Worm (Caenorhabditis elegans) whole organism, L4 larva: ENCODE data around the gene cyp-31A3.
A peak's percentile ranks its signal among the peaks of the same experiment; 100 is the strongest.

ENCODE experiments used
- F49E8.2 ChIP-seq: sonication (generic microtip); optimal IDR thresholded peaks from 2 replicates; lab custom pipeline; 2016; ENCODE audit warnings: missing compliant biosample characterization, mild to moderate bottlenecking, missing genetic modification characterization, borderline replicate concordance
- R02D3.7 ChIP-seq: fragments of 150-350 bp; sonication (generic microtip); optimal IDR thresholded peaks from 3 replicates; lab custom pipeline; 2014; ENCODE audit warnings: missing biosample characterization, missing genetic modification characterization
- Y48G9A.11 ChIP-seq: fragments of 200-800 bp; sonication (Bioruptor generic); IDR thresholded peaks from 2 replicates; pipeline ENCODE4 v1.3.6; 2022; ENCODE audit warnings: missing genetic modification reagents, missing genetic modification characterization, missing compliant biosample characterization
- ama-1 ChIP-seq: fragments of 150-350 bp; optimal IDR thresholded peaks from 2 replicates; lab custom pipeline; 2014; ENCODE audit warnings: inconsistent platforms, mixed read lengths
- arid-1 ChIP-seq: fragments of 200-800 bp; sonication (Bioruptor generic); conservative IDR thresholded peaks from 2 replicates; pipeline ENCODE4 v1.3.6; 2022; ENCODE audit warnings: missing genetic modification reagents, missing genetic modification characterization, missing compliant biosample characterization
- ceh-20 ChIP-seq: fragments of 200-800 bp; sonication (Bioruptor generic); IDR thresholded peaks from 2 replicates; pipeline ENCODE4 v1.3.6; 2022; ENCODE audit warnings: missing genetic modification reagents, missing genetic modification characterization, missing compliant biosample characterization
- ceh-28 ChIP-seq: fragments of 150-350 bp; optimal IDR thresholded peaks from 2 replicates; lab custom pipeline; 2014; ENCODE audit warnings: missing biosample characterization, missing genetic modification reagents, missing genetic modification characterization
- ceh-82 ChIP-seq: sonication (generic microtip); optimal IDR thresholded peaks from 2 replicates; lab custom pipeline; 2017; ENCODE audit warnings: missing biosample characterization, missing genetic modification characterization
- cey-2 ChIP-seq: sonication (generic microtip); optimal IDR thresholded peaks from 3 replicates; lab custom pipeline; 2017; ENCODE audit warnings: missing genetic modification characterization, mild to moderate bottlenecking, missing compliant biosample characterization, antibody characterized with exemption, borderline replicate concordance; ENCODE audit not compliant: insufficient read depth
- daf-12 ChIP-seq: fragments of 150-350 bp; optimal IDR thresholded peaks from 2 replicates; lab custom pipeline; 2014; ENCODE audit warnings: missing biosample characterization, missing genetic modification reagents, missing genetic modification characterization
- daf-16 ChIP-seq, 3 experiments: sonication (generic microtip); optimal IDR thresholded peaks; 2 replicates each; lab custom pipeline; 2016 to 2017; ENCODE audit warnings: missing genetic modification characterization in 3 of 3, missing genetic modification reagents in 3 of 3, mild to moderate bottlenecking in 2 of 3, missing compliant biosample characterization in 2 of 3, missing biosample characterization in 1 of 3, moderate library complexity in 1 of 3
- dmd-9 ChIP-seq: fragments of 200-800 bp; sonication (Bioruptor generic); IDR thresholded peaks from 2 replicates; pipeline ENCODE4 v1.3.6; 2022; ENCODE audit warnings: missing genetic modification reagents, missing genetic modification characterization, missing compliant biosample characterization
- dpl-1 ChIP-seq: fragments of 150-350 bp; optimal IDR thresholded peaks from 2 replicates; lab custom pipeline; 2014; ENCODE audit warnings: missing biosample characterization, missing genetic modification reagents, missing genetic modification characterization
- dve-1 ChIP-seq: sonication (generic microtip); optimal IDR thresholded peaks from 2 replicates; lab custom pipeline; 2017; ENCODE audit warnings: antibody characterized with exemption, mild to moderate bottlenecking, missing genetic modification characterization, missing compliant biosample characterization; ENCODE audit not compliant: insufficient read depth
- egl-43 ChIP-seq: fragments of 200-800 bp; sonication (Bioruptor generic); IDR thresholded peaks from 2 replicates; pipeline ENCODE4 v1.3.6; 2022; ENCODE audit warnings: missing genetic modification reagents, missing genetic modification characterization, missing compliant biosample characterization
- fos-1 ChIP-seq: fragments of 150-350 bp; optimal IDR thresholded peaks from 2 replicates; lab custom pipeline; 2014; ENCODE audit warnings: missing biosample characterization, missing genetic modification characterization
- hif-1 ChIP-seq, 2 experiments: sonication (generic microtip); optimal IDR thresholded peaks; 2 replicates each; lab custom pipeline; 2016 to 2017; ENCODE audit warnings: missing compliant biosample characterization in 2 of 2, missing genetic modification characterization in 2 of 2, missing genetic modification reagents in 2 of 2, missing genotype in 2 of 2, mild to moderate bottlenecking in 1 of 2
- hlh-11 ChIP-seq: fragments of 200-800 bp; sonication (Bioruptor generic); optimal IDR thresholded peaks from 2 replicates; lab custom pipeline; 2018; ENCODE audit warnings: mild to moderate bottlenecking, missing genetic modification characterization, missing compliant biosample characterization
- hlh-30 ChIP-seq: sonication (generic microtip); optimal IDR thresholded peaks from 2 replicates; lab custom pipeline; 2017; ENCODE audit warnings: antibody characterized with exemption, mild to moderate bottlenecking, missing genetic modification characterization, missing compliant biosample characterization; ENCODE audit not compliant: insufficient read depth
- lin-38 ChIP-seq: fragments of 200-800 bp; sonication (Bioruptor generic); IDR thresholded peaks from 2 replicates; pipeline ENCODE4 v1.3.6; 2022; ENCODE audit warnings: missing genetic modification reagents, missing genetic modification characterization, missing compliant biosample characterization
- lin-39 ChIP-seq: fragments of 150-350 bp; optimal IDR thresholded peaks from 2 replicates; lab custom pipeline; 2014; ENCODE audit warnings: missing biosample characterization, missing genetic modification reagents, missing genetic modification characterization
- lsy-2 ChIP-seq, 2 experiments: fragments of 150-350 bp in 1 of 2; sonication (generic microtip) in 1 of 2; optimal IDR thresholded peaks; 2 replicates each; lab custom pipeline; 2014 to 2017; ENCODE audit warnings: missing biosample characterization in 2 of 2, missing genetic modification characterization in 2 of 2
- mdl-1 ChIP-seq, 2 experiments: fragments of 150-350 bp in 1 of 2; sonication (generic microtip) in 1 of 2; optimal IDR thresholded peaks; 2 replicates each; lab custom pipeline; 2014 to 2017; ENCODE audit warnings: missing biosample characterization in 2 of 2, missing genetic modification characterization in 2 of 2
- mep-1 ChIP-seq: fragments of 150-350 bp; sonication (generic microtip); optimal IDR thresholded peaks from 3 replicates; lab custom pipeline; 2014; ENCODE audit warnings: missing biosample characterization, missing genetic modification characterization
- mes-2 ChIP-seq: sonication (generic microtip); optimal IDR thresholded peaks from 2 replicates; lab custom pipeline; 2016; ENCODE audit warnings: missing genotype, mild to moderate bottlenecking, missing genetic modification characterization, missing compliant biosample characterization; ENCODE audit not compliant: poor library complexity, severe bottlenecking
- mxl-3 ChIP-seq: fragments of 200-800 bp; sonication (Bioruptor generic); optimal IDR thresholded peaks from 2 replicates; lab custom pipeline; 2018; ENCODE audit warnings: mild to moderate bottlenecking, missing genetic modification characterization, missing compliant biosample characterization
- nhr-11 ChIP-seq: fragments of 150-350 bp; optimal IDR thresholded peaks from 2 replicates; lab custom pipeline; 2014; ENCODE audit warnings: missing biosample characterization, missing genetic modification characterization
- nhr-25 ChIP-seq: sonication (generic microtip); optimal IDR thresholded peaks from 2 replicates; lab custom pipeline; 2017; ENCODE audit warnings: missing genetic modification characterization, mild to moderate bottlenecking, missing compliant biosample characterization, antibody characterized with exemption, moderate library complexity, borderline replicate concordance; ENCODE audit not compliant: insufficient read depth
- nhr-28 ChIP-seq: fragments of 150-350 bp; optimal IDR thresholded peaks from 2 replicates; lab custom pipeline; 2014; ENCODE audit warnings: missing biosample characterization, missing genetic modification characterization
- nhr-41 ChIP-seq: fragments of 200-800 bp; sonication (Bioruptor generic); IDR thresholded peaks from 2 replicates; pipeline ENCODE4 v1.3.6; 2022; ENCODE audit warnings: missing genetic modification reagents, missing genetic modification characterization, missing compliant biosample characterization
- nhr-48 ChIP-seq: sonication (generic microtip); optimal IDR thresholded peaks from 2 replicates; lab custom pipeline; 2016; ENCODE audit warnings: mild to moderate bottlenecking, missing genetic modification characterization, missing compliant biosample characterization
- nhr-76 ChIP-seq: fragments of 150-350 bp; optimal IDR thresholded peaks from 2 replicates; lab custom pipeline; 2014; ENCODE audit warnings: missing biosample characterization, missing genetic modification characterization
- nhr-77 ChIP-seq: fragments of 150-350 bp; optimal IDR thresholded peaks from 2 replicates; lab custom pipeline; 2014; ENCODE audit warnings: missing biosample characterization, missing genetic modification characterization
- pqm-1 ChIP-seq: sonication (generic microtip); optimal IDR thresholded peaks from 2 replicates; lab custom pipeline; 2017; ENCODE audit warnings: missing biosample characterization, missing genetic modification characterization
- rbr-2 ChIP-seq: sonication (generic microtip); optimal IDR thresholded peaks from 2 replicates; lab custom pipeline; 2016; ENCODE audit warnings: missing genotype, missing genetic modification characterization, missing compliant biosample characterization
- sdz-12 ChIP-seq: fragments of 200-800 bp; sonication (Bioruptor generic); optimal IDR thresholded peaks from 2 replicates; lab custom pipeline; 2018; ENCODE audit warnings: mild to moderate bottlenecking, missing genetic modification characterization, missing compliant biosample characterization
- tag-97 ChIP-seq: fragments of 200-800 bp; sonication (Bioruptor generic); IDR thresholded peaks from 2 replicates; pipeline ENCODE4 v1.3.6; 2022; ENCODE audit warnings: missing genetic modification characterization, missing compliant biosample characterization
- tra-1 ChIP-seq: fragments of 200-800 bp; sonication (Bioruptor generic); IDR thresholded peaks from 2 replicates; pipeline ENCODE4 v1.3.6; 2022; ENCODE audit warnings: missing genetic modification reagents, missing genetic modification characterization, missing compliant biosample characterization
- unc-130 ChIP-seq: sonication (generic microtip); optimal IDR thresholded peaks from 2 replicates; lab custom pipeline; 2016; ENCODE audit warnings: missing genetic modification reagents, missing genetic modification characterization, missing compliant biosample characterization
- zfp-2 ChIP-seq: sonication (generic microtip); optimal IDR thresholded peaks from 2 replicates; lab custom pipeline; 2016; ENCODE audit warnings: mild to moderate bottlenecking, missing genetic modification characterization, missing compliant biosample characterization
- zfp-3 ChIP-seq: fragments of 200-800 bp; sonication (Bioruptor generic); conservative IDR thresholded peaks from 2 replicates; pipeline ENCODE4 v1.3.6; 2022; ENCODE audit warnings: missing genetic modification reagents, missing genetic modification characterization, missing compliant biosample characterization
- ztf-7 ChIP-seq: fragments of 150-350 bp; optimal IDR thresholded peaks from 2 replicates; lab custom pipeline; 2014; ENCODE audit warnings: missing biosample characterization, missing genetic modification characterization

The cyp-31A3 gene

ce11 chrIV:4789445-4789844, 28.6 kb downstream of the cyp-31A3 start, which contains the start of gene R11E3.1:
R11E3.1 (plus strand) TSS chrIV:4789745.
- TF ChIP-seq dmd-9 = no peak
- no peak for TF ChIP-seq daf-16 (GFP tag; optimal IDR thresholded peaks at IDR 0.05; lab: Kevin White, UChicago)
- no peak for TF ChIP-seq daf-16 (tag; optimal IDR thresholded peaks at IDR 0.05; lab: Kevin White, UChicago)
- TF ChIP-seq R02D3.7 (tag; lab: Kevin White, UChicago) = no peak
- no peak for TF ChIP-seq nhr-41 (GFP tag; lab: Robert Waterston, UW)
- TF ChIP-seq sdz-12 (GFP tag; lab: Kevin White, UChicago) = no peak
- TF ChIP-seq fos-1 (tag; lab: Kevin White, UChicago) = no peak
- TF ChIP-seq dpl-1 (GFP tag; lab: Kevin White, UChicago) = no peak
- TF ChIP-seq hif-1 (tag; optimal IDR thresholded peaks at IDR 0.05; lab: Kevin White, UChicago) = no peak
- TF ChIP-seq F49E8.2 = no peak
- TF ChIP-seq lin-39 (tag; lab: Kevin White, UChicago) = no peak
- no peak for TF ChIP-seq ztf-7 (tag; lab: Kevin White, UChicago)
- no peak for TF ChIP-seq zfp-3
- no peak for TF ChIP-seq pqm-1 (tag; lab: Kevin White, UChicago)
- TF ChIP-seq tag-97 (GFP tag; lab: Robert Waterston, UW) = no peak
- no peak for TF ChIP-seq nhr-11 (tag; lab: Kevin White, UChicago)

ce11 chrIV:4795111-4795510, 34.3 kb downstream of the cyp-31A3 start:
- TF ChIP-seq nhr-76 = no peak
- peak; percentile 48 for TF ChIP-seq cey-2 (tag; lab: Kevin White, UChicago)
- peak; percentile 8 for TF ChIP-seq mxl-3 (GFP tag; lab: Kevin White, UChicago)
- TF ChIP-seq mdl-1 (tag; optimal IDR thresholded peaks at IDR 0.05; lab: Kevin White, UChicago) = no peak
- no peak for TF ChIP-seq zfp-2
- TF ChIP-seq nhr-48 (tag; lab: Kevin White, UChicago) = peak; percentile 29
- peak; percentile 37 for TF ChIP-seq hlh-11 (tag; lab: Kevin White, UChicago)
- TF ChIP-seq tra-1 (GFP tag; lab: Robert Waterston, UW) = 0 out of 2 replicates have a peak, but pooled peaks have one; percentile 44
- peak; percentile 12 for TF ChIP-seq nhr-28 (tag; lab: Kevin White, UChicago)
- TF ChIP-seq, all 104 proteins: peak for 6

ce11 chrIV:4799114-4799513, 38.3 kb downstream of the cyp-31A3 start, which contains the start of gene eor-1:
eor-1 (minus strand) TSS chrIV:4799178.
- peak; percentile 33 for TF ChIP-seq dpl-1 (GFP tag; lab: Kevin White, UChicago)
- TF ChIP-seq R02D3.7 (tag; lab: Kevin White, UChicago) = no peak
- TF ChIP-seq hlh-30 (tag; lab: Kevin White, UChicago) = peak; percentile 8
- peak; percentile 93 for TF ChIP-seq lin-38 (GFP tag; lab: Robert Waterston, UW)
- TF ChIP-seq arid-1 = no peak
- peak; percentile 44 for TF ChIP-seq rbr-2 (tag; lab: Kevin White, UChicago)
- TF ChIP-seq nhr-77 = peak; percentile 53
- TF ChIP-seq nhr-25 (tag; lab: Kevin White, UChicago) = peak; percentile 48
- no peak for TF ChIP-seq ceh-82 (tag; lab: Kevin White, UChicago)
- peak; percentile 22 for TF ChIP-seq unc-130
- peak; percentile 20 for TF ChIP-seq ama-1
- no peak for TF ChIP-seq ceh-20 (GFP tag; lab: Robert Waterston, UW)
- peak; percentile 67 for TF ChIP-seq mes-2
- no peak for TF ChIP-seq hlh-11 (tag; lab: Kevin White, UChicago)
- peak in 1 of 2 experiments; percentile 75 for TF ChIP-seq lsy-2 (tag; optimal IDR thresholded peaks at IDR 0.05; lab: Kevin White, UChicago)
- peak; percentile 60 for TF ChIP-seq mep-1
- peak; percentile 29 for TF ChIP-seq dve-1 (tag; lab: Kevin White, UChicago)
- TF ChIP-seq ceh-28 (tag; lab: Kevin White, UChicago) = peak; percentile 7
- no peak for TF ChIP-seq daf-12 (tag; lab: Kevin White, UChicago)
- TF ChIP-seq daf-16 (GFP tag; optimal IDR thresholded peaks at IDR 0.05; lab: Kevin White, UChicago) = no peak
- peak; percentile 29 for TF ChIP-seq daf-16 (tag; optimal IDR thresholded peaks at IDR 0.05; lab: Kevin White, UChicago)
- no peak for TF ChIP-seq Y48G9A.11 (GFP tag; lab: Robert Waterston, UW)
- TF ChIP-seq egl-43 = no peak
